Fruit fly (Drosophila melanogaster): Measurements from ENCODE around the gene CG33783.

- TF ChIP-seq pan (optimal IDR thresholded peaks at IDR 0.05) (no peak), psq (optimal IDR thresholded peaks at IDR 0.05) (no peak), usp (GFP tag; optimal IDR thresholded peaks at IDR 0.05) (no peak), Dll (optimal IDR thresholded peaks at IDR 0.05) (no peak)
Measured at dm6 chr3R:10109938-10110337, 43.4 kb downstream of the CG33783 start, which contains the start of gene Fmr1.

Data from whole organism.